Fruit fly (Drosophila melanogaster) whole organism, embryonic: ENCODE data around the gene Rbcn-3B.
A peak's percentile ranks its signal among the peaks of the same experiment; 100 is the strongest.

Experiments
- Antp ChIP-seq: fragments of 200-800 bp; sonication (Bioruptor generic); optimal IDR thresholded peaks from 3 replicates; lab custom pipeline; 2016; ENCODE audit warnings: missing biosample characterization, missing genetic modification characterization
- BtbVII ChIP-seq: fragments of 200-800 bp; sonication (Bioruptor generic); optimal IDR thresholded peaks from 3 replicates; lab custom pipeline; 2017; ENCODE audit warnings: missing biosample characterization, mild to moderate bottlenecking, missing genetic modification characterization
- CG10147 ChIP-seq: fragments of 200-800 bp; sonication (Bioruptor generic); optimal IDR thresholded peaks from 2 replicates; lab custom pipeline; 2019; ENCODE audit warnings: missing biosample characterization, mild to moderate bottlenecking, missing genetic modification characterization, moderate library complexity
- CG10274 ChIP-seq: fragments of 200-800 bp; sonication (Bioruptor generic); optimal IDR thresholded peaks from 3 replicates; lab custom pipeline; 2017; ENCODE audit warnings: missing biosample characterization, mild to moderate bottlenecking, missing genetic modification characterization
- CG10366 ChIP-seq: fragments of 200-800 bp; sonication (Bioruptor generic); IDR thresholded peaks from 2 replicates; pipeline ENCODE4 v1.3.6; 2022; ENCODE audit warnings: missing biosample characterization, missing genetic modification characterization
- CG12104 ChIP-seq: fragments of 200-800 bp; sonication (Bioruptor generic); optimal IDR thresholded peaks from 3 replicates; lab custom pipeline; 2016; ENCODE audit warnings: missing biosample characterization, missing genetic modification characterization
- CG14710 ChIP-seq: fragments of 200-800 bp; sonication (Bioruptor generic); optimal IDR thresholded peaks from 3 replicates; lab custom pipeline; 2019; ENCODE audit warnings: missing biosample characterization, mild to moderate bottlenecking, missing genetic modification characterization, moderate library complexity
- CG3065 ChIP-seq: fragments of 200-800 bp; sonication (Bioruptor generic); optimal IDR thresholded peaks from 2 replicates; lab custom pipeline; 2016; ENCODE audit warnings: missing biosample characterization, missing genetic modification characterization
- CG3847 ChIP-seq: fragments of 200-800 bp; sonication (Bioruptor generic); IDR thresholded peaks from 2 replicates; pipeline ENCODE4 v1.3.6; 2022; ENCODE audit warnings: missing biosample characterization, missing genetic modification characterization
- CG6683 ChIP-seq: fragments of 200-800 bp; sonication (Bioruptor generic); optimal IDR thresholded peaks from 2 replicates; lab custom pipeline; 2017; ENCODE audit warnings: missing biosample characterization, mild to moderate bottlenecking, missing genetic modification characterization, missing genetic modification reagents
- CG8944 ChIP-seq: fragments of 200-800 bp; sonication (Bioruptor generic); optimal IDR thresholded peaks from 3 replicates; lab custom pipeline; 2016; ENCODE audit warnings: missing biosample characterization, missing genetic modification characterization
- CG9215 ChIP-seq: fragments of 200-800 bp; sonication (Bioruptor generic); IDR thresholded peaks from 2 replicates; pipeline ENCODE4 v1.3.6; 2022; ENCODE audit warnings: missing biosample characterization, missing genetic modification characterization
- CG9817 ChIP-seq: fragments of 200-800 bp; sonication (Bioruptor generic); optimal IDR thresholded peaks from 2 replicates; lab custom pipeline; 2018; ENCODE audit warnings: missing biosample characterization, mild to moderate bottlenecking, missing genetic modification characterization, moderate library complexity
- Fer1 ChIP-seq: fragments of 200-800 bp; sonication (Bioruptor generic); optimal IDR thresholded peaks from 2 replicates; lab custom pipeline; 2017; ENCODE audit warnings: missing biosample characterization, mild to moderate bottlenecking, missing genetic modification characterization
- GATAe ChIP-seq: fragments of 200-800 bp; sonication (Bioruptor generic); conservative IDR thresholded peaks from 2 replicates; pipeline ENCODE4 v1.3.6; 2022; ENCODE audit warnings: missing biosample characterization, missing genetic modification characterization
- Gug ChIP-seq: fragments of 200-800 bp; sonication (Bioruptor generic); IDR thresholded peaks from 4 replicates; pipeline ENCODE4 v1.3.6; 2022; ENCODE audit warnings: missing biosample characterization, missing genetic modification characterization
- HLH3B ChIP-seq: fragments of 200-800 bp; sonication (Bioruptor generic); IDR thresholded peaks from 2 replicates; pipeline ENCODE4 v1.3.6; 2022; ENCODE audit warnings: missing biosample characterization, missing genetic modification characterization
- Hand ChIP-seq: fragments of 200-800 bp; sonication (Bioruptor generic); optimal IDR thresholded peaks from 2 replicates; lab custom pipeline; 2017; ENCODE audit warnings: mild to moderate bottlenecking, missing biosample characterization, missing genetic modification reagents, missing genetic modification characterization
- HmgZ ChIP-seq: fragments of 200-800 bp; sonication (Bioruptor generic); optimal IDR thresholded peaks from 2 replicates; lab custom pipeline; 2018; ENCODE audit warnings: missing biosample characterization, mild to moderate bottlenecking, missing genetic modification characterization
- Hr78 ChIP-seq, 2 experiments: fragments of 200-800 bp in 1 of 2; fragments of >200 bp in 1 of 2; sonication (Bioruptor generic) in 1 of 2; optimal IDR thresholded peaks; 2 replicates each; lab custom pipeline; 2017 to 2019; ENCODE audit warnings: missing biosample characterization in 2 of 2, missing genetic modification characterization in 2 of 2, mild to moderate bottlenecking in 1 of 2, moderate library complexity in 1 of 2
- PHDP ChIP-seq: fragments of 200-800 bp; sonication (Bioruptor generic); optimal IDR thresholded peaks from 3 replicates; lab custom pipeline; 2018; ENCODE audit warnings: missing biosample characterization, mild to moderate bottlenecking, missing genetic modification characterization, moderate library complexity
- Pdp1 ChIP-seq, 2 experiments: fragments of 200-800 bp; sonication (Bioruptor generic); optimal IDR thresholded peaks; 3 replicates each; lab custom pipeline; 2016; ENCODE audit warnings: missing biosample characterization in 2 of 2, missing genetic modification characterization in 2 of 2, mild to moderate bottlenecking in 1 of 2, moderate library complexity in 1 of 2
- Sox102F ChIP-seq: fragments of 200-800 bp; sonication (Bioruptor generic); optimal IDR thresholded peaks from 2 replicates; lab custom pipeline; 2018; ENCODE audit warnings: missing biosample characterization, mild to moderate bottlenecking, missing genetic modification characterization, moderate library complexity
- Trl ChIP-seq, 3 experiments: fragments of >200 bp in 2 of 3; fragments of 200-800 bp in 1 of 3; sonication (Bioruptor generic) in 1 of 3; optimal IDR thresholded peaks; 2 replicates in 1 of 3; 3 replicates in 2 of 3; lab custom pipeline; 2016 to 2017; ENCODE audit warnings: missing biosample characterization in 1 of 3, missing genetic modification characterization in 1 of 3
- Usf ChIP-seq: fragments of 200-800 bp; sonication (Bioruptor generic); optimal IDR thresholded peaks from 2 replicates; lab custom pipeline; 2017; ENCODE audit warnings: missing genotype, missing biosample characterization, missing genetic modification characterization
- ase ChIP-seq: fragments of 200-800 bp; sonication (Bioruptor generic); IDR thresholded peaks from 3 replicates; pipeline ENCODE4 v1.3.6; 2022; ENCODE audit warnings: missing biosample characterization, missing genetic modification characterization
- ash1 ChIP-seq: fragments of 200-800 bp; sonication (Bioruptor generic); optimal IDR thresholded peaks from 2 replicates; lab custom pipeline; 2018; ENCODE audit warnings: missing biosample characterization, mild to moderate bottlenecking, missing genetic modification characterization
- caup ChIP-seq: fragments of 200-800 bp; sonication (Bioruptor generic); optimal IDR thresholded peaks from 3 replicates; lab custom pipeline; 2017; ENCODE audit warnings: missing biosample characterization, mild to moderate bottlenecking, missing genetic modification characterization, moderate library complexity; ENCODE audit not compliant: severe bottlenecking
- chinmo ChIP-seq: fragments of 200-800 bp; sonication (Bioruptor generic); IDR thresholded peaks from 4 replicates; pipeline ENCODE4 v1.3.6; 2022; ENCODE audit warnings: missing biosample characterization, missing genetic modification characterization; ENCODE audit not compliant: partially characterized antibody
- dm ChIP-seq: fragments of 200-800 bp; sonication (Bioruptor generic); optimal IDR thresholded peaks from 3 replicates; lab custom pipeline; 2016; ENCODE audit warnings: missing biosample characterization, missing genetic modification characterization
- eve ChIP-seq, 2 experiments: fragments of >200 bp; optimal IDR thresholded peaks; 2 replicates each; lab custom pipeline; 2017; ENCODE audit warnings: missing biosample characterization in 2 of 2, missing genetic modification characterization in 2 of 2
- fd64A ChIP-seq: fragments of 200-800 bp; sonication (Bioruptor generic); optimal IDR thresholded peaks from 3 replicates; lab custom pipeline; 2018; ENCODE audit warnings: missing biosample characterization, mild to moderate bottlenecking, missing genetic modification characterization
- fu2 ChIP-seq: fragments of 200-800 bp; sonication (Bioruptor generic); optimal IDR thresholded peaks from 2 replicates; lab custom pipeline; 2016; ENCODE audit warnings: missing biosample characterization, missing genetic modification characterization
- gsb-n ChIP-seq: fragments of 200-800 bp; sonication (Bioruptor generic); optimal IDR thresholded peaks from 3 replicates; lab custom pipeline; 2018; ENCODE audit warnings: missing biosample characterization, mild to moderate bottlenecking, missing genetic modification characterization
- hth ChIP-seq: fragments of >200 bp; optimal IDR thresholded peaks from 2 replicates; lab custom pipeline; 2017; ENCODE audit warnings: inconsistent platforms
- kah ChIP-seq: fragments of 200-800 bp; sonication (Bioruptor generic); optimal IDR thresholded peaks from 2 replicates; lab custom pipeline; 2018; ENCODE audit warnings: missing biosample characterization, mild to moderate bottlenecking, missing genetic modification characterization
- knrl ChIP-seq: fragments of 200-800 bp; sonication (Bioruptor generic); IDR thresholded peaks from 3 replicates; pipeline ENCODE4 v1.3.6; 2022; ENCODE audit warnings: missing biosample characterization, missing genetic modification characterization; ENCODE audit not compliant: partially characterized antibody
- mam ChIP-seq: fragments of 200-800 bp; sonication (Bioruptor generic); optimal IDR thresholded peaks from 3 replicates; lab custom pipeline; 2016; ENCODE audit warnings: missing biosample characterization, missing genetic modification characterization
- pan ChIP-seq, 4 experiments: fragments of >200 bp in 3 of 4; fragments of 200-800 bp in 1 of 4; sonication (Bioruptor generic) in 1 of 4; optimal IDR thresholded peaks in 3 of 4; IDR thresholded peaks in 1 of 4; 2 replicates each; pipeline versions ENCODE4 v1.3.6 to Lab custom; 2017 to 2022; ENCODE audit warnings: missing biosample characterization in 2 of 4, missing genetic modification characterization in 2 of 4, mixed read lengths in 1 of 4
- sens ChIP-seq: fragments of 200-800 bp; sonication (Bioruptor generic); peaks from one replicate; lab custom pipeline; 2016; ENCODE audit warnings: missing biosample characterization, missing genetic modification characterization
- shn ChIP-seq: fragments of 200-800 bp; sonication (Bioruptor generic); optimal IDR thresholded peaks from 3 replicates; lab custom pipeline; 2016; ENCODE audit warnings: missing biosample characterization, missing genetic modification characterization
- stc ChIP-seq: fragments of 200-800 bp; sonication (Bioruptor generic); IDR thresholded peaks from 2 replicates; pipeline ENCODE4 v1.3.6; 2022; ENCODE audit warnings: missing biosample characterization, missing genetic modification characterization
- tio ChIP-seq: fragments of 200-800 bp; sonication (Bioruptor generic); optimal IDR thresholded peaks from 2 replicates; lab custom pipeline; 2017; ENCODE audit warnings: missing biosample characterization, missing genetic modification characterization, inconsistent platforms
- tx ChIP-seq: fragments of 200-800 bp; sonication (Bioruptor generic); optimal IDR thresholded peaks from 2 replicates; lab custom pipeline; 2016; ENCODE audit warnings: missing biosample characterization, missing genetic modification characterization
- unc-4 ChIP-seq: fragments of 200-800 bp; sonication (Bioruptor generic); IDR thresholded peaks from 2 replicates; pipeline ENCODE4 v1.3.6; 2022; ENCODE audit warnings: missing biosample characterization, missing genetic modification characterization; ENCODE audit not compliant: partially characterized antibody
- zf30C ChIP-seq: fragments of 200-800 bp; sonication (Bioruptor generic); optimal IDR thresholded peaks from 3 replicates; lab custom pipeline; 2018; ENCODE audit warnings: missing biosample characterization, mild to moderate bottlenecking, missing genetic modification characterization

Rbcn-3B gene

dm6 chrX:1943337-1944244, 34.9 kb downstream of the Rbcn-3B start (continued):
- peak; percentile 73 for TF ChIP-seq HmgZ
- TF ChIP-seq Hand: peak; percentile 32
- peak; percentile 78 for TF ChIP-seq Sox102F (GFP tag; lab: Kevin White, UChicago)
- TF ChIP-seq CG8944: no peak
- TF ChIP-seq knrl: no peak
- peak; percentile 49 to 58 for TF ChIP-seq Pdp1 (GFP tag; optimal IDR thresholded peaks at IDR 0.05; lab: Kevin White, UChicago)
- TF ChIP-seq CG3847 (GFP tag; lab: Robert Waterston, UW): peak; percentile 42
- TF ChIP-seq CG10147 (GFP tag; lab: Kevin White, UChicago): peak; percentile 74
- peak; percentile 60 for TF ChIP-seq mam (GFP tag; lab: Kevin White, UChicago)
- TF ChIP-seq Trl (optimal IDR thresholded peaks at IDR 0.05; lab: Kevin White, UChicago): peak; percentile 82 to 90
- peak; percentile 19 for TF ChIP-seq Trl (GFP tag; optimal IDR thresholded peaks at IDR 0.05; lab: Kevin White, UChicago)
- peak; percentile 63 for TF ChIP-seq CG10274 (GFP tag; lab: Kevin White, UChicago)
- peak; percentile 35 for TF ChIP-seq BtbVII (GFP tag; lab: Kevin White, UChicago)
- TF ChIP-seq Antp (GFP tag; lab: Kevin White, UChicago): peak; percentile 46
- TF ChIP-seq CG12104 (GFP tag; lab: Kevin White, UChicago): peak; percentile 77
- peak; percentile 74 for TF ChIP-seq CG14710 (tag; lab: Kevin White, UChicago)
- TF ChIP-seq CG10366: no peak; the same call in 1 of the 2 replicates
- TF ChIP-seq Usf (GFP tag; lab: Kevin White, UChicago): peak; percentile 71
- TF ChIP-seq zf30C (GFP tag; lab: Kevin White, UChicago): no peak
- no peak for TF ChIP-seq ash1 (GFP tag; lab: Kevin White, UChicago)
- TF ChIP-seq fd64A (GFP tag; lab: Kevin White, UChicago): peak; percentile 48
- TF ChIP-seq Fer1 (GFP tag; lab: Kevin White, UChicago): peak; percentile 62
- TF ChIP-seq Hr78 (GFP tag; optimal IDR thresholded peaks at IDR 0.05; lab: Kevin White, UChicago): peak in 1 of 2 experiments; percentile 59
- no peak for TF ChIP-seq unc-4
- 0 out of 4 replicates have a peak, but pooled peaks have one; percentile 31 for TF ChIP-seq chinmo (GFP tag; lab: Robert Waterston, UW)
- peak; percentile 39 for TF ChIP-seq CG6683 (GFP tag; lab: Kevin White, UChicago)
- no peak for TF ChIP-seq kah (GFP tag; lab: Kevin White, UChicago)
- peak; percentile 37; the same call in 1 of the 2 replicates for TF ChIP-seq stc (GFP tag; lab: Robert Waterston, UW)
- TF ChIP-seq sens (GFP tag; lab: Kevin White, UChicago): peak; percentile 95
- peak; percentile 57 for TF ChIP-seq CG9817 (tag; lab: Kevin White, UChicago)
- TF ChIP-seq GATAe (GFP tag; lab: Robert Waterston, UW): no peak
- TF ChIP-seq eve (GFP tag; optimal IDR thresholded peaks at IDR 0.05; lab: Kevin White, UChicago): no peak
- TF ChIP-seq gsb-n (tag; lab: Kevin White, UChicago): peak; percentile 77
- no peak for TF ChIP-seq pan (optimal IDR thresholded peaks at IDR 0.05; lab: Kevin White, UChicago)
- peak in 1 of 2 experiments; percentile 63 for TF ChIP-seq pan (GFP tag; optimal IDR thresholded peaks at IDR 0.05 in 1 of 2, IDR thresholded peaks at IDR 0.05 in 1 of 2)
- peak; percentile 73 for TF ChIP-seq tio (GFP tag; lab: Kevin White, UChicago)
- peak; percentile 35; the same call in 1 of the 2 replicates for TF ChIP-seq CG9215 (GFP tag; lab: Robert Waterston, UW)
- peak; percentile 14; the same call in 1 of the 3 replicates for TF ChIP-seq ase (GFP tag; lab: Robert Waterston, UW)
- peak; percentile 40 for TF ChIP-seq fu2 (GFP tag; lab: Kevin White, UChicago)
- no peak; the same call in 3 of the 4 replicates for TF ChIP-seq Gug (GFP tag; lab: Robert Waterston, UW)
- TF ChIP-seq CG3065: no peak
- peak; percentile 71 for TF ChIP-seq shn
- peak; percentile 42 for TF ChIP-seq tx (GFP tag; lab: Kevin White, UChicago)
- peak; percentile 81 for TF ChIP-seq PHDP (tag; lab: Kevin White, UChicago)
- TF ChIP-seq caup (GFP tag; lab: Kevin White, UChicago): peak; percentile 5
- peak; percentile 42 for TF ChIP-seq dm
- peak; percentile 41 for TF ChIP-seq HLH3B (GFP tag; lab: Robert Waterston, UW)
- TF ChIP-seq hth (lab: Kevin White, UChicago): no peak
